Worm (Caenorhabditis elegans): ENCODE results near the gene C11H1.9.

The C11H1.9 gene

ce11 chrX:14349690-14350168, 29.5 kb upstream of the C11H1.9 start, which contains the start of gene wdr-5.2:
TSS of gene wdr-5.2 (plus strand) at chrX:14350118.
- no peak for TF ChIP-seq lin-11 (tag; optimal IDR thresholded peaks at IDR 0.05)
- no peak for TF ChIP-seq nhr-232 (tag; optimal IDR thresholded peaks at IDR 0.05)
- no peak for TF ChIP-seq pros-1 (tag; optimal IDR thresholded peaks at IDR 0.05)
- TF ChIP-seq ceh-31 (tag; optimal IDR thresholded peaks at IDR 0.05) = no peak

DNA sequence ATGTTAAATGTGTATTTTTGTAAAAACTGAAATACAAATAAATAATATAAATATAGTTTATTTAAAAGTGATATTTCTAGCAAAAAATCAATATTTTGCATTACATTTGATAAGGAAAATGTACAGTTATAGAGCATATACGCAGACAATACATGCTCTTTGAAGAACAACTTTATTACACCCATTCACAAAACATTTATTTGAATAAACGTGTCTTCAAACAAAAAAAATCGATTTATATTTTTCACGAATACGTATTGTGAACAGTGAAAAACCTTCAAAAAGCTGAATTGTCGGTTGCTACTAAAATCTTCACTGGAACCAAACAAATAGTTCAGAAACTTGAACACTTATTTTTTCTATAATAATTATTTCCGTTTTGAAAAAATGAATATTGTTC, 27.4 kb upstream of the C11H1.9 start, which contains the start of gene K04G11.3:
Gene K04G11.3 (minus strand): TSS at position 101 of the 400 bp plus-strand sequence.
- TF ChIP-seq elt-2 (tag; optimal IDR thresholded peaks at IDR 0.05) = no peak
- no peak for TF ChIP-seq ceh-14 (tag; optimal IDR thresholded peaks at IDR 0.05)
- TF ChIP-seq pat-9 (tag; optimal IDR thresholded peaks at IDR 0.05) = no peak

- TF ChIP-seq unc-55 (GFP tag; optimal IDR thresholded peaks at IDR 0.05) (no peak), madf-2 (tag; optimal IDR thresholded peaks at IDR 0.05) (no peak), syd-9 (tag; optimal IDR thresholded peaks at IDR 0.05) (no peak), K09A11.1 (tag; optimal IDR thresholded peaks at IDR 0.05; ENCODE audit: insufficient read depth) (no peak), C08G9.2 (tag; optimal IDR thresholded peaks at IDR 0.05) (no peak), unc-42 (tag; optimal IDR thresholded peaks at IDR 0.05) (no peak), C38D4.7 (GFP tag; optimal IDR thresholded peaks at IDR 0.05) (no peak), sdc-2 (tag; optimal IDR thresholded peaks at IDR 0.05) (no peak), pha-2 (tag; optimal IDR thresholded peaks at IDR 0.05) (no peak)
These were observed 20.2 kb upstream of the C11H1.9 start, which contains the start of gene sel-7 for ce11 chrX:14340381-14340780. TSS of gene sel-7 (minus strand) at chrX:14340481.

DNA sequence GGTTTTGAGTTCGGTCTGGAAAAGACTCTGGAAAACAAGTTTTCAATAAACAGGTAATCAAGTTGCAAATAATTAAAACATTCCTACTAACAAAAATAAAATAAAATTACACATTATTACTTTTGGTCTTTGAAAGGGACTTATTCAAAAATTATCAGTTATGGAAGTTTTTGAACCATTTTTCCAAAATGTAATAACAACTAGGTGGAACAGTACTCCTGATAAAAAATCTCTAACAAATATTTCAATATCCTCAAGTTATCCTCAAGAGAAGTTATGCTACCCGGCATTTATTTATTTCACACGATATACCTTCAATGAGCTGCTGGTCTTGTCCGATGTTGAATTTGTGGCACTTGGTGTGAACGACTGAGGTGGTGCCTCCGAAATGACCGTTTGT, 19.5 kb upstream of the C11H1.9 start:
- no peak for TF ChIP-seq hlh-6 (tag; optimal IDR thresholded peaks at IDR 0.05)
- TF ChIP-seq ceh-48 (tag; optimal IDR thresholded peaks at IDR 0.05) = no peak
- TF ChIP-seq zip-5 (tag; optimal IDR thresholded peaks at IDR 0.05) = no peak
- TF ChIP-seq sox-2 (GFP tag; IDR thresholded peaks at IDR 0.05) = no peak
- TF ChIP-seq ceh-45 (GFP tag; IDR thresholded peaks at IDR 0.05) = no peak
- TF ChIP-seq ttx-3 (tag; optimal IDR thresholded peaks at IDR 0.05) = no peak
- no peak for TF ChIP-seq fax-1 (tag; optimal IDR thresholded peaks at IDR 0.05)
- TF ChIP-seq ceh-14 (tag; optimal IDR thresholded peaks at IDR 0.05) = no peak
- no peak for TF ChIP-seq hlh-15 (tag; optimal IDR thresholded peaks at IDR 0.05)

ce11 chrX:14338896-14339295, 18.7 kb upstream of the C11H1.9 start:
- TF ChIP-seq zip-5 (tag; optimal IDR thresholded peaks at IDR 0.05) (no peak), ceh-14 (tag; optimal IDR thresholded peaks at IDR 0.05) (no peak), Y22D7AL.16 (tag; optimal IDR thresholded peaks at IDR 0.05) (no peak), sox-4 (tag; optimal IDR thresholded peaks at IDR 0.05) (no peak), hlh-30 (tag; optimal IDR thresholded peaks at IDR 0.05; ENCODE audit: insufficient read depth) (no peak), ceh-9 (tag; optimal IDR thresholded peaks at IDR 0.05) (no peak), ref-2 (tag; optimal IDR thresholded peaks at IDR 0.05) (no peak), nfya-1 (tag; optimal IDR thresholded peaks at IDR 0.05) (no peak)

DNA sequence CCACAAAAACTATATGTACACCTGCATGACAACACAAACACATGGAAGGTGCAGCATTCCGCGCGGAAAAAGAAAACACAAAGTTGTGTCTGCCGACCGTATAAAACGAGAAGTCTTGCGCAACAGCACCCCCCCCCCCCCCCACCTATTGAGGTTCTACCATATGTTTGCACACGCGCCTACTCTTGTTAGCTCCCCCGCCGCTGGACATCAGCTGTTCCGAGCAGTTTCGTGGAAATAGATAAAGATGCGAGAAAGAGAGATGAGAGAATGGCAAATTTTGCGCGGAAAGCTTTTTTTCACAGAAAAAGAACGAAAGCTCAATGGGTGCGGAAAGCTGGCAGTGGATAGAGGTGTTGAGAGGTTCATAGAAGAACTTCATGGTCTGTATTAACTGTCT, 15.4 kb upstream of the C11H1.9 start:
- TF ChIP-seq hlh-6 (tag; optimal IDR thresholded peaks at IDR 0.05) (no peak), C08G9.2 (tag; optimal IDR thresholded peaks at IDR 0.05) (no peak), nhr-11 (tag; optimal IDR thresholded peaks at IDR 0.05) (no peak), T23F11.4 (GFP tag; optimal IDR thresholded peaks at IDR 0.05) (no peak), unc-3 (GFP tag; conservative IDR thresholded peaks at IDR 0.05) (no peak), unc-3 (tag; optimal IDR thresholded peaks at IDR 0.05) (no peak), ceh-6 (GFP tag; optimal IDR thresholded peaks at IDR 0.05) (no peak), ceh-18 (tag; optimal IDR thresholded peaks at IDR 0.05) (no peak), pros-1 (tag; optimal IDR thresholded peaks at IDR 0.05) (no peak), pat-9 (tag; optimal IDR thresholded peaks at IDR 0.05) (no peak), pha-2 (tag; optimal IDR thresholded peaks at IDR 0.05) (no peak), sox-2 (GFP tag; IDR thresholded peaks at IDR 0.05) (no peak), F13H6.1 (tag; optimal IDR thresholded peaks at IDR 0.05) (no peak), elt-4 (tag; optimal IDR thresholded peaks at IDR 0.05) (no peak), ama-1 (optimal IDR thresholded peaks at IDR 0.05) (no peak), K09A11.1 (tag; optimal IDR thresholded peaks at IDR 0.05; ENCODE audit: insufficient read depth) (no peak), rnt-1 (tag; optimal IDR thresholded peaks at IDR 0.05) (no peak), che-1 (tag; optimal IDR thresholded peaks at IDR 0.05) (no peak), hlh-15 (tag; optimal IDR thresholded peaks at IDR 0.05) (no peak), ref-2 (tag; optimal IDR thresholded peaks at IDR 0.05) (no peak)

All from whole organism, late embryonic.